Worm (Caenorhabditis elegans): Measurements from ENCODE around the gene lec-3.
"Not testable (repeated sequence)": the region's sequence is repeated elsewhere in the genome, so short reads cannot be mapped to it uniquely, and the experiment has no call there.

Gene lec-3

DNA sequence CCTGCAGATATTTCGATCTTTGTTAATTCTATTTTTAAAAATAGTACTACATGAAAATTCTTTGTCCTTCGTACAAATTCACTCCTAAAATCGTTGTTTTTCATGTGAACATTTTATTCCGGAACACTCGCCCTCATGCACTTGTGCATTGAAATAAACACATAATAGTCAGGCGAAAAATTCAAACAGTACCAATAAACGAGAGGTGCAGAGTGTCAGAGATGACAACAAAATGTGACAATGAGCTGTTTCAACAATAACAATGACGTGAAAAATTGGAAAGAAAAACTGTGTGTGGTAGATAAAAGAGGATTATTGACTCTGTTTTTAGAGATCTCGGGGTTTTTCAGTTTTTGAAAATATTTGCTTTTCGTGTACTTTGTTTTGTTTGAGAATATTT is 37.3 kb downstream of the lec-3 start, which contains the start of gene F52H3.6:
Gene F52H3.6, minus strand, starts transcription at position 228 of the 400 bp plus-strand sequence.
- no peak for TF ChIP-seq ztf-4 (tag; optimal IDR thresholded peaks at IDR 0.05)
- peak; percentile 3 for TF ChIP-seq nhr-129 (tag; optimal IDR thresholded peaks at IDR 0.05)
- peak; percentile 14 for TF ChIP-seq fos-1 (tag; optimal IDR thresholded peaks at IDR 0.05)

DNA sequence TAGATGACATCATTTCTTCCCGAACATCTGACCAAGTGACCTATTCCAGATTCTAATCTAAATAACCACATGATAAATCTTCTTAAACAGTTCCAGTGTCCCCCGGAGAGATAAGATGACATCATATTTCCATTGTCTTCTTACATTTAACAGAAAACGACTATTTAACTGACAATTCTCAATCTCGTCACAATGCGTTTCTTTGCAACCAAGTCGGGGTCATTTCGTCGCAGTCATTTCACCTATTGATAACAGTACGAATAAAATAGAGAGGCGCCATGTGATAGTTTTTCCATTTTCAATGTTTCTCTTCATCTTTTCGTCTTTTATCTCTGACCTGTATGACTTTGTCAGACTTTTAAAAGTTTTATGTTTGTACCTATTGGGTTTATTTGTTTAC is 38.1 kb downstream of the lec-3 start:
- TF ChIP-seq nhr-23 (tag; optimal IDR thresholded peaks at IDR 0.05) (no peak), skn-1 (tag; optimal IDR thresholded peaks at IDR 0.05) (no peak), gmeb-1 (tag; optimal IDR thresholded peaks at IDR 0.05) (peak; percentile 37), nhr-21 (tag; optimal IDR thresholded peaks at IDR 0.05) (peak; percentile 54), lsy-2 (tag; optimal IDR thresholded peaks at IDR 0.05) (peak in 1 of 2 experiments; percentile 60), ama-1 (optimal IDR thresholded peaks at IDR 0.05) (no peak), mdl-1 (tag; optimal IDR thresholded peaks at IDR 0.05) (no peak), F13H6.1 (tag; optimal IDR thresholded peaks at IDR 0.05) (peak; percentile 29), sem-4 (tag; optimal IDR thresholded peaks at IDR 0.05) (no peak), blmp-1 (tag; optimal IDR thresholded peaks at IDR 0.05; ENCODE audit: insufficient read depth) (peak; percentile 42), mab-5 (tag; optimal IDR thresholded peaks at IDR 0.05) (no peak), unc-62 (GFP tag; optimal IDR thresholded peaks at IDR 0.05) (no peak), zag-1 (tag; optimal IDR thresholded peaks at IDR 0.05) (no peak), lin-13 (GFP tag; optimal IDR thresholded peaks at IDR 0.05) (no peak), elt-3 (tag; optimal IDR thresholded peaks at IDR 0.05) (no peak), nhr-25 (tag; optimal IDR thresholded peaks at IDR 0.05) (peak; percentile 54), ztf-11 (tag; optimal IDR thresholded peaks at IDR 0.05) (no peak), elt-1 (tag; optimal IDR thresholded peaks at IDR 0.05) (no peak), unc-39 (tag; optimal IDR thresholded peaks at IDR 0.05) (no peak), sma-3 (GFP tag; optimal IDR thresholded peaks at IDR 0.05) (peak; percentile 67), aly-2 (tag; optimal IDR thresholded peaks at IDR 0.05) (no peak), crh-2 (tag; optimal IDR thresholded peaks at IDR 0.05) (peak; percentile 52), fos-1 (tag; optimal IDR thresholded peaks at IDR 0.05) (peak; percentile 56), sma-9 (GFP tag; optimal IDR thresholded peaks at IDR 0.05) (peak; percentile 76), sma-9 (tag; optimal IDR thresholded peaks at IDR 0.05) (no peak), unc-55 (GFP tag; optimal IDR thresholded peaks at IDR 0.05) (no peak), nhr-129 (tag; optimal IDR thresholded peaks at IDR 0.05) (peak; percentile 36), mbf-1 (tag; optimal IDR thresholded peaks at IDR 0.05) (no peak), lin-11 (tag; optimal IDR thresholded peaks at IDR 0.05) (no peak)

DNA sequence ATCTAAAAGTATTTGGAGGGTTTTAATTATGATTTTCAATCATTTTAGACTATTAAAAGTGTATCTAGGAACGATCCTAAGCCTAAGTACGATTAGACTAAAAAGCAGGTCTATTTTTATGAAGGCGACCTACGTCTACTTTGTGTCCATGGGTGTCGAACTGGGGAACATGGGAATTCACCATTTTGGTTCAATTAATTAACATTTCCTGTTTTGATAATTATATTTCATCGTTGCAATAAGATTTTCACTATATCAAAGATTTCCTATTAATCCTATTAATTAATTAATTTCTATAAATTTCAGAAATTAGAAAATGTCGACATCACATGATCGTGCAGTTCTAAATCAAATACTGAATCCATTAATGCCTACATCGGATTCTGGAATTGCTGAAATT is 39.0 kb downstream of the lec-3 start, which contains the start of gene ttc-36:
Gene ttc-36, plus strand, starts transcription at position 301 of the 400 bp plus-strand sequence.
- TF ChIP-seq C34F6.9 (tag; optimal IDR thresholded peaks at IDR 0.05) (no peak), nhr-10 (tag; optimal IDR thresholded peaks at IDR 0.05) (no peak), lin-13 (GFP tag; optimal IDR thresholded peaks at IDR 0.05) (no peak), Y55F3AM.14 (GFP tag; optimal IDR thresholded peaks at IDR 0.05) (no peak), blmp-1 (tag; optimal IDR thresholded peaks at IDR 0.05; ENCODE audit: insufficient read depth) (no peak), nhr-11 (tag; optimal IDR thresholded peaks at IDR 0.05) (no peak), nhr-23 (tag; optimal IDR thresholded peaks at IDR 0.05) (no peak), unc-39 (tag; optimal IDR thresholded peaks at IDR 0.05) (no peak), nhr-12 (tag; optimal IDR thresholded peaks at IDR 0.05) (no peak), nhr-21 (tag; optimal IDR thresholded peaks at IDR 0.05) (no peak), ama-1 (optimal IDR thresholded peaks at IDR 0.05) (no peak), mdl-1 (tag; optimal IDR thresholded peaks at IDR 0.05) (no peak), mbf-1 (tag; optimal IDR thresholded peaks at IDR 0.05) (no peak), sma-9 (GFP tag; optimal IDR thresholded peaks at IDR 0.05) (no peak), sma-9 (tag; optimal IDR thresholded peaks at IDR 0.05) (no peak), ceh-82 (tag; optimal IDR thresholded peaks at IDR 0.05) (no peak), lsy-2 (tag; optimal IDR thresholded peaks at IDR 0.05) (no peak)

DNA sequence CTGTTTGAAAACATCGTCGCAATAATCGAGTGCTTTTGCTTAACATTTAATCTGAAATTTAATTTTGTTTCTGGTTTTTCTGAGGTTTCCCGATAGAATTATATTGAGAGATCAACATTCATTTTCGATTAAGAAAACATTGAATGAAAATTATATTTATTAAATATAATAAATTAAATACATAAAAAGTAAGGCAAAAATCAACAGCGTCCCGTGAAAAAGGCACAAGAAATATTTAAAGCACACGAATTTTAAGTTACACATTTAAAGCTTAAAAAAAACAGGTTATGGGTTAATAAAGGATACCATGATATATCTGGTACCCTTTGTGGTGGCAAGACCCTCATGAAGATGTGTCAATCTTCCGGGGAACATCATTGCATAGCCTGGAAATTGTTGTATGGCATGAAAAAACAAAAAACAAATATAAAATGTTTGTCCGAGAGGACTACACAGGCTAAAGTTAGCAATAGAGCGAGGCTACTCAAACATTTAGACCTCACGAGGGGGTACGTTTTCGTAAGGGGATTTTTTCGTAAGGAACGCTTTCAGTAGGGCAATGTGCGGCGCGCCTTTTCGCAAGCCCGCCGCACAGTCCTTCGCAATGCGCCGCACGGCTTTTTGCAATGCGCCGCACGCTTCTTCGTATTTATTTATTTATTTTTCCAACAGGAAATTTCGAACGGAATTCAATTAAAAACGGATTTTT is 42.4 kb downstream of the lec-3 start, which contains the start of gene mtcu-2:
Gene mtcu-2, minus strand, starts transcription at position 51 of the 709 bp plus-strand sequence.
- TF ChIP-seq zag-1 (tag; optimal IDR thresholded peaks at IDR 0.05) (peak; percentile 43), lsy-2 (tag; optimal IDR thresholded peaks at IDR 0.05) (peak; percentile 63 to 85), unc-55 (GFP tag; optimal IDR thresholded peaks at IDR 0.05) (peak; percentile 85), F13H6.1 (tag; optimal IDR thresholded peaks at IDR 0.05) (peak; percentile 90), lin-13 (GFP tag; optimal IDR thresholded peaks at IDR 0.05) (peak; percentile 75), nhr-21 (tag; optimal IDR thresholded peaks at IDR 0.05) (peak; percentile 71), ztf-4 (tag; optimal IDR thresholded peaks at IDR 0.05) (peak; percentile 46), egl-27 (tag; optimal IDR thresholded peaks at IDR 0.05) (peak; percentile 79), C34F6.9 (tag; optimal IDR thresholded peaks at IDR 0.05) (peak; percentile 74), mdl-1 (tag; optimal IDR thresholded peaks at IDR 0.05) (peak in 1 of 2 experiments; percentile 25), sma-9 (GFP tag; optimal IDR thresholded peaks at IDR 0.05) (peak; percentile 89), fos-1 (tag; optimal IDR thresholded peaks at IDR 0.05) (peak; percentile 42), nhr-6 (tag; optimal IDR thresholded peaks at IDR 0.05) (peak; percentile 78), crh-2 (tag; optimal IDR thresholded peaks at IDR 0.05) (peak; percentile 64), mab-5 (tag; optimal IDR thresholded peaks at IDR 0.05) (peak; percentile 48), nhr-129 (tag; optimal IDR thresholded peaks at IDR 0.05) (peak; percentile 80), sem-4 (tag; optimal IDR thresholded peaks at IDR 0.05) (peak; percentile 9), nhr-25 (tag; optimal IDR thresholded peaks at IDR 0.05) (peak; percentile 85), gmeb-1 (tag; optimal IDR thresholded peaks at IDR 0.05) (peak; percentile 75), sma-3 (GFP tag; optimal IDR thresholded peaks at IDR 0.05) (peak; percentile 91)
- not testable (repeated sequence) for TF ChIP-seq sma-9 (tag; optimal IDR thresholded peaks at IDR 0.05)
